Fruit fly (Drosophila melanogaster) whole organism, embryonic: ENCODE data around the gene Gr61a.

Experiments used
- Ada2b ChIP-seq: fragments of 200-800 bp; sonication (Bioruptor generic); IDR thresholded peaks from 2 replicates; pipeline ENCODE4 v1.3.6; 2022; ENCODE audit warnings: missing biosample characterization, missing genetic modification characterization
- Adf1 ChIP-seq: fragments of 200-800 bp; sonication (Bioruptor generic); IDR thresholded peaks from 2 replicates; pipeline ENCODE4 v1.3.6; 2022; ENCODE audit warnings: missing biosample characterization, missing genetic modification characterization
- Atf6 ChIP-seq: fragments of 200-800 bp; sonication (Bioruptor generic); IDR thresholded peaks from 2 replicates; pipeline ENCODE4 v1.3.6; 2022; ENCODE audit warnings: missing biosample characterization, missing genetic modification characterization
- C15 ChIP-seq: fragments of 200-800 bp; sonication (Bioruptor generic); IDR thresholded peaks from 3 replicates; pipeline ENCODE4 v1.3.6; 2022; ENCODE audit warnings: missing biosample characterization, missing genetic modification characterization
- CG11560 ChIP-seq: fragments of 200-800 bp; sonication (Bioruptor generic); IDR thresholded peaks from 3 replicates; pipeline ENCODE4 v1.3.6; 2022; ENCODE audit warnings: missing biosample characterization, missing genetic modification characterization
- CG12391 ChIP-seq: fragments of 200-800 bp; sonication (Bioruptor generic); optimal IDR thresholded peaks from 3 replicates; lab custom pipeline; 2018; ENCODE audit warnings: missing biosample characterization, mild to moderate bottlenecking, missing genetic modification characterization, moderate library complexity
- CG13287 ChIP-seq: fragments of 200-800 bp; sonication (Bioruptor generic); IDR thresholded peaks from 2 replicates; pipeline ENCODE4 v1.3.6; 2022; ENCODE audit warnings: missing biosample characterization, missing genetic modification characterization; ENCODE audit not compliant: partially characterized antibody
- CG13424 ChIP-seq: fragments of 200-800 bp; sonication (Bioruptor generic); optimal IDR thresholded peaks from 2 replicates; lab custom pipeline; 2019; ENCODE audit warnings: missing biosample characterization, mild to moderate bottlenecking, missing genetic modification characterization, moderate library complexity
- CG15011 ChIP-seq: fragments of 200-800 bp; sonication (Bioruptor generic); optimal IDR thresholded peaks from 3 replicates; lab custom pipeline; 2018; ENCODE audit warnings: missing biosample characterization, mild to moderate bottlenecking, missing genetic modification characterization
- CG17912 ChIP-seq: fragments of 200-800 bp; sonication (Bioruptor generic); optimal IDR thresholded peaks from 2 replicates; lab custom pipeline; 2018; ENCODE audit warnings: missing biosample characterization, mild to moderate bottlenecking, missing genetic modification characterization
- CG1792 ChIP-seq: fragments of 200-800 bp; sonication (Bioruptor generic); optimal IDR thresholded peaks from 2 replicates; lab custom pipeline; 2016; ENCODE audit warnings: missing biosample characterization, missing genetic modification characterization
- CG2199 ChIP-seq: fragments of 200-800 bp; sonication (Bioruptor generic); IDR thresholded peaks from 3 replicates; pipeline ENCODE4 v1.3.6; 2022; ENCODE audit warnings: missing biosample characterization, missing genetic modification characterization
- CG2678 ChIP-seq: fragments of 200-800 bp; sonication (Bioruptor generic); optimal IDR thresholded peaks from 3 replicates; lab custom pipeline; 2019; ENCODE audit warnings: missing biosample characterization, mild to moderate bottlenecking, missing genetic modification characterization, moderate library complexity
- CG3847 ChIP-seq: fragments of 200-800 bp; sonication (Bioruptor generic); IDR thresholded peaks from 2 replicates; pipeline ENCODE4 v1.3.6; 2022; ENCODE audit warnings: missing biosample characterization, missing genetic modification characterization
- CG42726 ChIP-seq: fragments of 200-800 bp; sonication (Bioruptor generic); IDR thresholded peaks from 2 replicates; pipeline ENCODE4 v1.3.6; 2022; ENCODE audit warnings: missing biosample characterization, missing genetic modification characterization; ENCODE audit not compliant: partially characterized antibody
- CG5180 ChIP-seq: fragments of 200-800 bp; sonication (Bioruptor generic); optimal IDR thresholded peaks from 3 replicates; lab custom pipeline; 2017; ENCODE audit warnings: missing biosample characterization, missing genetic modification characterization, mild to moderate bottlenecking, moderate library complexity, missing genetic modification reagents
- CG7357 ChIP-seq: fragments of 200-800 bp; sonication (Bioruptor generic); IDR thresholded peaks from 3 replicates; pipeline ENCODE4 v1.3.6; 2022; ENCODE audit warnings: missing biosample characterization, missing genetic modification characterization
- CG7556 ChIP-seq: fragments of 200-800 bp; sonication (Bioruptor generic); optimal IDR thresholded peaks from 2 replicates; lab custom pipeline; 2017; ENCODE audit warnings: missing biosample characterization, mild to moderate bottlenecking, missing genetic modification characterization
- CG9727 ChIP-seq: fragments of 200-800 bp; sonication (Bioruptor generic); optimal IDR thresholded peaks from 3 replicates; lab custom pipeline; 2017; ENCODE audit warnings: missing biosample characterization, mild to moderate bottlenecking, missing genetic modification characterization
- Deaf1 ChIP-seq: fragments of 200-800 bp; optimal IDR thresholded peaks from 3 replicates; lab custom pipeline; 2019; ENCODE audit warnings: missing biosample characterization, mild to moderate bottlenecking, missing genetic modification characterization, moderate library complexity
- Drgx ChIP-seq: fragments of 200-800 bp; sonication (Bioruptor generic); IDR thresholded peaks from 2 replicates; pipeline ENCODE4 v1.3.6; 2022; ENCODE audit warnings: missing biosample characterization, missing genetic modification characterization
- ERR ChIP-seq: fragments of 200-800 bp; sonication (Bioruptor generic); optimal IDR thresholded peaks from 2 replicates; lab custom pipeline; 2016; ENCODE audit warnings: missing biosample characterization, missing genetic modification characterization
- Fer2 ChIP-seq: fragments of 200-800 bp; sonication (Bioruptor generic); optimal IDR thresholded peaks from 2 replicates; lab custom pipeline; 2018; ENCODE audit warnings: missing biosample characterization, mild to moderate bottlenecking, missing genetic modification characterization, moderate library complexity
- GATAe ChIP-seq: fragments of 200-800 bp; sonication (Bioruptor generic); conservative IDR thresholded peaks from 2 replicates; pipeline ENCODE4 v1.3.6; 2022; ENCODE audit warnings: missing biosample characterization, missing genetic modification characterization
- HLHmδ ChIP-seq: fragments of 200-800 bp; sonication (Bioruptor generic); optimal IDR thresholded peaks from 2 replicates; lab custom pipeline; 2018; ENCODE audit warnings: missing biosample characterization, mild to moderate bottlenecking, missing genetic modification characterization, moderate library complexity
- Lim3 ChIP-seq: fragments of 200-800 bp; sonication (Bioruptor generic); IDR thresholded peaks from 2 replicates; pipeline ENCODE4 v1.3.6; 2022; ENCODE audit warnings: missing biosample characterization, missing genetic modification characterization
- NK7.1 ChIP-seq: fragments of 200-800 bp; sonication (Bioruptor generic); optimal IDR thresholded peaks from 3 replicates; lab custom pipeline; 2016; ENCODE audit warnings: missing biosample characterization, missing genetic modification characterization
- Six4 ChIP-seq: fragments of 200-800 bp; sonication (Bioruptor generic); optimal IDR thresholded peaks from 2 replicates; lab custom pipeline; 2016; ENCODE audit warnings: missing biosample characterization, missing genetic modification characterization
- Vsx1 ChIP-seq: fragments of 200-800 bp; sonication (Bioruptor generic); optimal IDR thresholded peaks from 2 replicates; lab custom pipeline; 2017; ENCODE audit warnings: missing biosample characterization, mild to moderate bottlenecking, missing genetic modification characterization, missing genetic modification reagents
- ab ChIP-seq: fragments of 200-800 bp; sonication (Bioruptor generic); optimal IDR thresholded peaks from 2 replicates; lab custom pipeline; 2016; ENCODE audit warnings: missing biosample characterization, missing genetic modification characterization
- chif ChIP-seq, 2 experiments: fragments of 200-800 bp; sonication (Bioruptor generic); optimal IDR thresholded peaks; 3 replicates each; lab custom pipeline; 2016; ENCODE audit warnings: missing biosample characterization in 2 of 2, missing genetic modification characterization in 2 of 2
- chn ChIP-seq: fragments of 200-800 bp; sonication (Bioruptor generic); optimal IDR thresholded peaks from 2 replicates; lab custom pipeline; 2016; ENCODE audit warnings: missing biosample characterization, missing genetic modification characterization
- danr ChIP-seq: fragments of 200-800 bp; sonication (Bioruptor generic); IDR thresholded peaks from 2 replicates; pipeline ENCODE4 v1.3.6; 2022; ENCODE audit warnings: missing biosample characterization, missing genetic modification characterization
- gsb ChIP-seq: fragments of 200-800 bp; sonication (Bioruptor generic); IDR thresholded peaks from 2 replicates; pipeline ENCODE4 v1.3.6; 2022; ENCODE audit warnings: missing biosample characterization, missing genetic modification characterization
- hkb ChIP-seq, 2 experiments: fragments of 200-800 bp in 1 of 2; fragments of >200 bp in 1 of 2; sonication (Bioruptor generic) in 1 of 2; IDR thresholded peaks in 1 of 2; optimal IDR thresholded peaks in 1 of 2; 2 replicates each; pipeline versions ENCODE4 v1.3.6 to Lab custom; 2017 to 2022; ENCODE audit warnings: missing biosample characterization in 1 of 2, missing genetic modification characterization in 1 of 2
- hth ChIP-seq: fragments of >200 bp; optimal IDR thresholded peaks from 2 replicates; lab custom pipeline; 2017; ENCODE audit warnings: inconsistent platforms
- inv ChIP-seq: fragments of 200-800 bp; sonication (Bioruptor generic); IDR thresholded peaks from 2 replicates; pipeline ENCODE4 v1.3.6; 2022; ENCODE audit warnings: missing biosample characterization, missing genetic modification characterization; ENCODE audit not compliant: partially characterized antibody
- lilli ChIP-seq: fragments of 200-800 bp; sonication (Bioruptor generic); optimal IDR thresholded peaks from 3 replicates; lab custom pipeline; 2016; ENCODE audit warnings: missing biosample characterization, missing genetic modification characterization
- lmd ChIP-seq: fragments of 200-800 bp; sonication (Bioruptor generic); IDR thresholded peaks from 2 replicates; pipeline ENCODE4 v1.3.6; 2022; ENCODE audit warnings: missing biosample characterization, missing genetic modification characterization
- otp ChIP-seq: fragments of 200-800 bp; sonication (Bioruptor generic); IDR thresholded peaks from 3 replicates; pipeline ENCODE4, ENCODE4 v1.3.6; 2022; ENCODE audit warnings: missing biosample characterization, missing genetic modification characterization
- pan ChIP-seq, 4 experiments: fragments of >200 bp in 3 of 4; fragments of 200-800 bp in 1 of 4; sonication (Bioruptor generic) in 1 of 4; optimal IDR thresholded peaks in 3 of 4; IDR thresholded peaks in 1 of 4; 2 replicates each; pipeline versions ENCODE4 v1.3.6 to Lab custom; 2017 to 2022; ENCODE audit warnings: missing biosample characterization in 2 of 4, missing genetic modification characterization in 2 of 4, mixed read lengths in 1 of 4
- sd ChIP-seq: fragments of 200-800 bp; sonication (Bioruptor generic); optimal IDR thresholded peaks from 3 replicates; lab custom pipeline; 2018; ENCODE audit warnings: missing biosample characterization, mild to moderate bottlenecking, missing genetic modification characterization, moderate library complexity
- seq ChIP-seq: fragments of 200-800 bp; sonication (Bioruptor generic); IDR thresholded peaks from 2 replicates; pipeline ENCODE4 v1.3.6; 2022; ENCODE audit warnings: missing biosample characterization, missing genetic modification characterization
- slp2 ChIP-seq: fragments of 200-800 bp; sonication (Bioruptor generic); optimal IDR thresholded peaks from 2 replicates; lab custom pipeline; 2016; ENCODE audit warnings: missing biosample characterization, missing genetic modification characterization
- so ChIP-seq: fragments of 200-800 bp; sonication (Bioruptor generic); IDR thresholded peaks from 3 replicates; pipeline ENCODE4 v1.3.6; 2022; ENCODE audit warnings: missing biosample characterization, missing genetic modification characterization
- sob ChIP-seq: fragments of 200-800 bp; sonication (Bioruptor generic); IDR thresholded peaks from 2 replicates; pipeline ENCODE4 v1.3.6; 2022; ENCODE audit warnings: missing biosample characterization, missing genetic modification characterization
- sr ChIP-seq: fragments of 200-800 bp; sonication (Bioruptor generic); IDR thresholded peaks from 3 replicates; pipeline ENCODE4 v1.3.6; 2022; ENCODE audit warnings: missing biosample characterization, missing genetic modification characterization
- toy ChIP-seq: fragments of 200-800 bp; sonication (Bioruptor generic); IDR thresholded peaks from 2 replicates; pipeline ENCODE4 v1.3.6; 2022; ENCODE audit warnings: missing biosample characterization, missing genetic modification characterization
- wor ChIP-seq: fragments of 200-800 bp; sonication (Bioruptor generic); IDR thresholded peaks from 2 replicates; pipeline ENCODE4 v1.3.6; 2022; ENCODE audit warnings: missing biosample characterization, missing genetic modification characterization
- yki ChIP-seq: fragments of >200 bp; optimal IDR thresholded peaks from 3 replicates; lab custom pipeline; 2018

Gr61a gene

DNA sequence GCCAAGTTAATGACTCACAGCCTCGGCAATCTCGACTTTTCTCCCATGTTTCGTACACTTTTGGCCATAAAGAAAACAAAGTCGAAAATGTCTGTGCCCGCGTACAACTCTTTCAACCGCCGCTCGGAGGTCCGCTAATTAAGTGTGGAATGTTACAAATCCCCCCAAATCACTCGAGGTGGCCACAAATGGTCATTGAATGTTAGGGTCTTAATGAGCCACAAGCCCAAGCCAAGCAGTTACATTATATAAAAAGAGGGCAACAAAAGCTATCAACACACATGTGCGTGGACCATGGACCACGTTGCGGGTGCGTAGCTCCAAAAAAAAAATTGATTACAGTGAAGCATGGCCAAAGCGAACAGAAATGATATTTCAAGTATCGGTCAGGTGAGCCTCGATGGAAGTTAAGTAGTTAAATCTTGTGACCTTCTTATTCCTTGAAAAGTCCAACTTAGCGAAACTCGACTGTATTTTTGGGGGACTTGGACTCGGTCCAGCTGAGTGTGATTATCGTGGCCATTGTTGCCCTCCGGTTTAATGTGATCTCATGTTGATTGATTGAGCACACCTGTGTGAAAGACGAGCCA is 21.9 kb upstream of the Gr61a start (continued):
- peak; percentile 91 for TF ChIP-seq ab (GFP tag; lab: Kevin White, UChicago)
- peak; percentile 83 for TF ChIP-seq CG11560 (tag; lab: Robert Waterston, UW)
- no peak for TF ChIP-seq HLHmδ
- TF ChIP-seq CG7556 (GFP tag; lab: Kevin White, UChicago), result peak; percentile 76
- TF ChIP-seq CG13287 (GFP tag; lab: Robert Waterston, UW), result no peak; the same call in 1 of the 2 replicates
- TF ChIP-seq CG12391, result peak; percentile 84
- TF ChIP-seq chif (GFP tag; optimal IDR thresholded peaks at IDR 0.05; lab: Kevin White, UChicago), result peak; percentile 85
- TF ChIP-seq sr (GFP tag; lab: Robert Waterston, UW), result peak; percentile 85
- peak; percentile 71 for TF ChIP-seq toy (GFP tag; lab: Robert Waterston, UW)
- TF ChIP-seq sob (GFP tag; lab: Robert Waterston, UW), result peak; percentile 92
- peak; percentile 67 for TF ChIP-seq CG17912 (GFP tag; lab: Kevin White, UChicago)
- TF ChIP-seq CG1792 (GFP tag; lab: Kevin White, UChicago), result peak; percentile 82
- peak; percentile 86 for TF ChIP-seq Lim3 (GFP tag; lab: Robert Waterston, UW)
- peak; percentile 94 for TF ChIP-seq lmd
- TF ChIP-seq CG9727 (GFP tag; lab: Kevin White, UChicago), result peak; percentile 68
- no peak for TF ChIP-seq CG42726 (GFP tag; lab: Robert Waterston, UW)
- peak; percentile 94 for TF ChIP-seq CG2199 (GFP tag; lab: Robert Waterston, UW)
- TF ChIP-seq Ada2b (GFP tag; lab: Robert Waterston, UW), result peak; percentile 94
- TF ChIP-seq CG15011 (GFP tag; lab: Kevin White, UChicago), result peak; percentile 63
- TF ChIP-seq C15, result peak; percentile 74
- TF ChIP-seq Adf1 (GFP tag; lab: Robert Waterston, UW), result peak; percentile 54
- TF ChIP-seq lilli (GFP tag; lab: Kevin White, UChicago), result peak; percentile 88
- TF ChIP-seq NK7.1 (GFP tag; lab: Kevin White, UChicago), result peak; percentile 73
- peak; percentile 87 for TF ChIP-seq danr (GFP tag; lab: Robert Waterston, UW)
- TF ChIP-seq CG7357 (GFP tag; lab: Robert Waterston, UW), result peak; percentile 79
- TF ChIP-seq so, result peak; percentile 94
- peak; percentile 70 for TF ChIP-seq Drgx (GFP tag; lab: Robert Waterston, UW)
- TF ChIP-seq wor (GFP tag; lab: Robert Waterston, UW), result peak; percentile 88
- TF ChIP-seq slp2, result peak; percentile 84
- peak; percentile 66; the same call in 1 of the 2 replicates for TF ChIP-seq GATAe (GFP tag; lab: Robert Waterston, UW)
- peak; percentile 87 for TF ChIP-seq chn
- TF ChIP-seq Deaf1 (tag; lab: Kevin White, UChicago), result peak; percentile 48
- TF ChIP-seq otp, result peak; percentile 96
- TF ChIP-seq CG13424 (tag; lab: Kevin White, UChicago), result peak; percentile 88
- peak; percentile 65 for TF ChIP-seq Vsx1 (GFP tag; lab: Kevin White, UChicago)
- no peak for TF ChIP-seq hth
- no peak for TF ChIP-seq inv (GFP tag; lab: Robert Waterston, UW)
- peak; percentile 67 for TF ChIP-seq Fer2
- TF ChIP-seq Six4 (GFP tag; lab: Kevin White, UChicago), result peak; percentile 85
- peak; percentile 83 for TF ChIP-seq CG5180
- peak; percentile 94 for TF ChIP-seq sd
- TF ChIP-seq CG2678 (tag; lab: Kevin White, UChicago), result peak; percentile 90
- TF ChIP-seq yki (lab: Kevin White, UChicago), result no peak
- TF ChIP-seq Atf6 (GFP tag; lab: Robert Waterston, UW), result peak; percentile 93
- peak; percentile 92 for TF ChIP-seq seq (GFP tag; lab: Robert Waterston, UW)
- peak; percentile 85 for TF ChIP-seq ERR (GFP tag; lab: Kevin White, UChicago)
- no peak for TF ChIP-seq pan (optimal IDR thresholded peaks at IDR 0.05; lab: Kevin White, UChicago)
- TF ChIP-seq pan (GFP tag; optimal IDR thresholded peaks at IDR 0.05 in 1 of 2, IDR thresholded peaks at IDR 0.05 in 1 of 2), result peak in 1 of 2 experiments; percentile 95
- TF ChIP-seq gsb, result peak; percentile 89
- no peak for TF ChIP-seq hkb (optimal IDR thresholded peaks at IDR 0.05; lab: Kevin White, UChicago)
- peak; percentile 95 for TF ChIP-seq hkb (GFP tag; IDR thresholded peaks at IDR 0.05; lab: Robert Waterston, UW)
- peak; percentile 92 for TF ChIP-seq CG3847 (GFP tag; lab: Robert Waterston, UW)
